Fruit fly (Drosophila melanogaster) whole organism, pupa: Measurements from ENCODE around the gene CG2865.

Experiments used
- CG10348 ChIP-seq: fragments of 200-800 bp; sonication (Bioruptor generic); IDR thresholded peaks from 2 replicates; pipeline ENCODE4 v1.3.6; 2022; ENCODE audit warnings: missing biosample characterization, missing genetic modification characterization
- CG12605 ChIP-seq: fragments of 200-800 bp; sonication (Bioruptor generic); IDR thresholded peaks from 2 replicates; pipeline ENCODE4 v1.3.6; 2022; ENCODE audit warnings: missing biosample characterization, missing genetic modification characterization
- CG17806 ChIP-seq: fragments of 200-800 bp; sonication (Bioruptor generic); optimal IDR thresholded peaks from 2 replicates; lab custom pipeline; 2018; ENCODE audit warnings: missing biosample characterization, mild to moderate bottlenecking, missing genetic modification characterization, moderate library complexity
- CG32121 ChIP-seq: fragments of 200-800 bp; sonication (Bioruptor generic); IDR thresholded peaks from 2 replicates; pipeline ENCODE4 v1.3.6; 2022; ENCODE audit warnings: missing biosample characterization, missing genetic modification characterization
- CG4496 ChIP-seq: fragments of 200-800 bp; sonication (Bioruptor generic); IDR thresholded peaks from 3 replicates; pipeline ENCODE4 v1.3.6; 2022; ENCODE audit warnings: missing biosample characterization, missing genetic modification characterization
- CG8159 ChIP-seq: fragments of 200-800 bp; sonication (Bioruptor generic); optimal IDR thresholded peaks from 3 replicates; lab custom pipeline; 2018; ENCODE audit warnings: missing biosample characterization, mild to moderate bottlenecking, missing genetic modification characterization, moderate library complexity
- CG9948 ChIP-seq: fragments of 200-800 bp; sonication (Bioruptor generic); optimal IDR thresholded peaks from 2 replicates; lab custom pipeline; 2018; ENCODE audit warnings: missing biosample characterization, mild to moderate bottlenecking, missing genetic modification characterization, moderate library complexity
- D1 ChIP-seq: fragments of 200-800 bp; sonication (Bioruptor generic); optimal IDR thresholded peaks from 2 replicates; lab custom pipeline; 2018; ENCODE audit warnings: missing biosample characterization, mild to moderate bottlenecking, missing genetic modification characterization, moderate library complexity
- EcR ChIP-seq: fragments of 200-800 bp; sonication (Bioruptor generic); optimal IDR thresholded peaks from 3 replicates; lab custom pipeline; 2019; ENCODE audit warnings: missing biosample characterization, missing genetic modification characterization, mild to moderate bottlenecking, moderate library complexity, missing genetic modification reagents
- Pif1B ChIP-seq: fragments of 200-800 bp; sonication (Bioruptor generic); optimal IDR thresholded peaks from 3 replicates; lab custom pipeline; 2016; ENCODE audit warnings: missing biosample characterization, missing genetic modification characterization
- fd96Ca ChIP-seq: fragments of 200-800 bp; sonication (Bioruptor generic); IDR thresholded peaks from 3 replicates; pipeline ENCODE4 v1.3.6; 2022; ENCODE audit warnings: missing biosample characterization, missing genetic modification characterization

- TF ChIP-seq CG32121 (GFP tag; lab: Robert Waterston, UW) (no peak), CG8159 (no peak), Pif1B (GFP tag; lab: Kevin White, UChicago) (no peak), EcR (peak; percentile 68), CG10348 (GFP tag; lab: Robert Waterston, UW) (no peak), CG9948 (no peak), fd96Ca (GFP tag; lab: Robert Waterston, UW) (no peak), D1 (tag; lab: Kevin White, UChicago) (no peak), CG4496 (GFP tag; lab: Robert Waterston, UW) (no peak), CG12605 (no peak), CG17806 (no peak)
Observed at dm6 chrX:2255035-2255434, 38.2 kb downstream of the CG2865 start.
